Fruit fly (Drosophila melanogaster) whole organism, wandering third instar larva: ENCODE results near the gene CG10185.

Source experiments
- OdsH ChIP-seq: fragments of 200-800 bp; sonication (Bioruptor generic); optimal IDR thresholded peaks from 2 replicates; lab custom pipeline; 2016; ENCODE audit warnings: missing biosample characterization, mild to moderate bottlenecking, missing genetic modification characterization
- dsf ChIP-seq: sonication (Bioruptor generic); optimal IDR thresholded peaks from 2 replicates; lab custom pipeline; 2016; ENCODE audit warnings: missing biosample characterization, missing genetic modification characterization, borderline replicate concordance
- pan ChIP-seq: fragments of >200 bp; optimal IDR thresholded peaks from 2 replicates; lab custom pipeline; 2017
- tai ChIP-seq: sonication (Bioruptor generic); optimal IDR thresholded peaks from 2 replicates; lab custom pipeline; 2016; ENCODE audit warnings: missing biosample characterization, missing genetic modification characterization
- usp ChIP-seq: fragments of >200 bp; optimal IDR thresholded peaks from 2 replicates; lab custom pipeline; 2017; ENCODE audit warnings: missing biosample characterization, missing genetic modification characterization
- woc ChIP-seq: sonication (Bioruptor generic); optimal IDR thresholded peaks from 2 replicates; lab custom pipeline; 2016; ENCODE audit warnings: missing biosample characterization, mild to moderate bottlenecking, missing genetic modification characterization

- TF ChIP-seq usp (no peak), pan (lab: Kevin White, UChicago) (no peak), dsf (GFP tag; lab: Kevin White, UChicago) (no peak), OdsH (GFP tag; lab: Kevin White, UChicago) (no peak), tai (GFP tag; lab: Kevin White, UChicago) (no peak), woc (GFP tag; lab: Kevin White, UChicago) (no peak)
These were observed 45.4 kb downstream of the CG10185 start for dm6 chr3R:16022005-16022404.
